Fruit fly (Drosophila melanogaster): ENCODE measurements around the gene Arglu1.
A peak's percentile ranks its signal among the peaks of the same experiment; 100 is the strongest.

Gene Arglu1

DNA sequence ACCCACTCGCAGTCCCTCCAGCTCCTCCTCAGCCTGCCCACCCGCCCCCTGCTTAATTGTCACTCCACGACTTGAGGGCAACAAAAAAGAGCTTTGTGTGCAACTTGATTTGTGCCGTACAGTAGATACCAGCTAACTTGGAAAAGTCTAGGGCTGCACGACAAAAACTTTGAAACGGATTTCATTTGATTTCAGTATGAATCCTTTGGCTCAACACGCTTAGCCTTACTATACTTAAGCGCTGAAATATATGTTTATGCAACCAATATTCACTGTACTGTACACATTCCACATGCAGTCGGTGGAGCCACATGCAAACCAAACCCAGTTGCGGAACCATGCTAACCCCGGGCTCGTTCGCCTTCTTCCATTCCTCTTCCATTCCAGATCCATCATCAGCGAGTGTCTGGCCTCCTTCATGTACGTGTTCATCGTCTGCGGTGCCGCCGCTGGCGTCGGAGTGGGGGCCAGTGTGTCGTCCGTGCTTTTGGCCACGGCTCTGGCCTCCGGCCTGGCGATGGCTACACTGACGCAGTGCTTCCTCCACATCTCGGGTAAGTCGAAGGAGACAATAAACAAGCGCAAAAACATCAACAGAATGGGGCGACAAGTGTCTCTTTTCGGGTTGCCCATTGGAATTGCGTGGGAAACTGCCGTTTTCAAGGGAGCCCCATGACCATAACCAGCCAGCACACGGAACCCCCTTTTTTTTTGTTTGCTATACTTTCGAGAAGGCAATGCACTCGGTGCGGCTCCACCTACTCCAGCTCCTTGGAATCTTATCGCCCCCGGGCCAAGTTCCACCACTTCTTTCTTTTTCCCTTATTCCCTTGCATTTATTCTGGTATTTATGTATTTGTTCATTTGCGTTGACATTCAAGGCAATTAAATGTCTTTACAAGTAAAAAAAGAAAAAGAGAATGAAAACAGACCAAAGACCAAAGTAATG, 48.7 kb upstream of the Arglu1 start (continued):
- TF ChIP-seq pfk (GFP tag; optimal IDR thresholded peaks at IDR 0.05) (no peak), stc (GFP tag; IDR thresholded peaks at IDR 0.05) (peak; percentile 73), pzg (GFP tag; optimal IDR thresholded peaks at IDR 0.05) (no peak), CG1603 (tag; optimal IDR thresholded peaks at IDR 0.05) (peak; percentile 83), psq (GFP tag; optimal IDR thresholded peaks at IDR 0.05) (no peak), NFAT (GFP tag; IDR thresholded peaks at IDR 0.05) (no peak), CG15479 (GFP tag; optimal IDR thresholded peaks at IDR 0.05) (no peak), ems (GFP tag; optimal IDR thresholded peaks at IDR 0.05) (no peak), CG11504 (tag; optimal IDR thresholded peaks at IDR 0.05) (peak; percentile 79), CG6791 (GFP tag; IDR thresholded peaks at IDR 0.05; ENCODE audit: partially characterized antibody) (no peak), CG8290 (GFP tag; optimal IDR thresholded peaks at IDR 0.05) (no peak), CG8290 (tag; optimal IDR thresholded peaks at IDR 0.05) (no peak), crc (GFP tag; optimal IDR thresholded peaks at IDR 0.05) (no peak), sob (GFP tag; IDR thresholded peaks at IDR 0.05) (peak; percentile 17; the same call in 1 of the 2 replicates), Trl (optimal IDR thresholded peaks at IDR 0.05) (no peak), Trl (GFP tag; optimal IDR thresholded peaks at IDR 0.05) (peak; percentile 11), Med (GFP tag) (peak; percentile 92), C15 (GFP tag; IDR thresholded peaks at IDR 0.05) (no peak), Hmx (GFP tag; optimal IDR thresholded peaks at IDR 0.05) (no peak), Bteb2 (GFP tag; optimal IDR thresholded peaks at IDR 0.05) (no peak), vvl (GFP tag; IDR thresholded peaks at IDR 0.05) (peak; percentile 87), Hr78 (GFP tag; optimal IDR thresholded peaks at IDR 0.05) (peak in 1 of 2 experiments; percentile 30), CG15696 (tag; optimal IDR thresholded peaks at IDR 0.05) (no peak), Deaf1 (tag; optimal IDR thresholded peaks at IDR 0.05) (no peak), ewg (GFP tag; optimal IDR thresholded peaks at IDR 0.05) (peak; percentile 36), Sry-β (GFP tag; optimal IDR thresholded peaks at IDR 0.05) (no peak), Oaz (GFP tag; IDR thresholded peaks at IDR 0.05) (no peak), lab (GFP tag; optimal IDR thresholded peaks at IDR 0.05) (peak; percentile 41), pnt (GFP tag; optimal IDR thresholded peaks at IDR 0.05) (no peak), chinmo (GFP tag; IDR thresholded peaks at IDR 0.05; ENCODE audit: partially characterized antibody) (no peak), esg (GFP tag; conservative IDR thresholded peaks at IDR 0.05) (0 out of 2 replicates have a peak, but pooled peaks have one; percentile 12), Gsc (GFP tag; IDR thresholded peaks at IDR 0.05) (no peak), pum (GFP tag; optimal IDR thresholded peaks at IDR 0.05) (peak; percentile 26), CG11093 (GFP tag; IDR thresholded peaks at IDR 0.05) (peak; percentile 70), CG34376 (GFP tag; optimal IDR thresholded peaks at IDR 0.05) (no peak), Fer2 (tag; optimal IDR thresholded peaks at IDR 0.05) (no peak), CG5180 (GFP tag; optimal IDR thresholded peaks at IDR 0.05) (no peak), bcd (GFP tag; optimal IDR thresholded peaks at IDR 0.05) (peak; percentile 47), Mes4 (GFP tag; optimal IDR thresholded peaks at IDR 0.05) (peak; percentile 20), zen (tag; optimal IDR thresholded peaks at IDR 0.05) (no peak), B-H2 (GFP tag; optimal IDR thresholded peaks at IDR 0.05) (no peak), CG4360 (GFP tag; IDR thresholded peaks at IDR 0.05) (peak; percentile 34; the same call in 1 of the 2 replicates), CG17912 (GFP tag; optimal IDR thresholded peaks at IDR 0.05) (no peak), prd (optimal IDR thresholded peaks at IDR 0.05) (no peak), prd (GFP tag; IDR thresholded peaks at IDR 0.05) (peak; percentile 72; the same call in 2 of the 3 replicates), corto (GFP tag; optimal IDR thresholded peaks at IDR 0.05) (peak; percentile 66), cad (GFP tag; optimal IDR thresholded peaks at IDR 0.05) (no peak), CG2116 (GFP tag; optimal IDR thresholded peaks at IDR 0.05) (no peak), CG9215 (GFP tag; IDR thresholded peaks at IDR 0.05) (peak; percentile 17; the same call in 1 of the 2 replicates)
